Fruit fly (Drosophila melanogaster): Measurements from ENCODE around the gene Spag1.

Spag1 gene

DNA sequence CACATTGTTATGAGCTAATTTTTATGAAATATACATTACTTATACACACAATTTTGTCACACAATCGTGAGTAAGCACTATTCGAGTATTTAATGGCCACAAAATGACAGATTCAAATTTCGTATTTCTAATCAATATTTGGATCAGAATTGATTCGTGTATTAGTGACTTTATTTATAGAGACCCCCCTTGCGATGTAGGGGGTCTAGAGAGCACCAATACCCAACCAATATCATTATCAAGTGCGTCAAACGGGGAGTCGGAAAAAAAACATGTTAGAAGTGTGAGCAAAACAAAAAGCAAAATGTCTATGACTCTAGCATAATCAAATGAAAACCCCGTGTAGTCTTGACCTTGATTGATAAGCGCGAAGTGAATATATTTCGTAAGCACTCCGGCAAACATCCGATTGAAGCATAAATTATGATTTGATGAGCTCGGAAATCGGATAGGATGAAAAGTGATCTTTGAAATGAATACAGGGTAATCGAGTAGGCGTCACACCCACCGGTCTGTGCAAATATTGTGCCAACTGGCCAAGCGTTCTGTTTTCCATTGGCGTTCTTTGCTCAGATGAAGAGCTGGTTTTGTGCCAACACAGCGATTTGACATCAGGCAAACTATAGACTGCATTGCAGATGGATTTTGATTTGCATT, 4.7 kb downstream of the Spag1 start (continued):
- 0 out of 2 replicates have a peak, but pooled peaks have one; percentile 16 for TF ChIP-seq CG14014 (GFP tag; IDR thresholded peaks at IDR 0.05)
- TF ChIP-seq Bgb (GFP tag; IDR thresholded peaks at IDR 0.05; ENCODE audit: partially characterized antibody), result no peak
- TF ChIP-seq Jarid2 (GFP tag; optimal IDR thresholded peaks at IDR 0.05), result no peak
- peak; percentile 4 for TF ChIP-seq Atf-2 (GFP tag; optimal IDR thresholded peaks at IDR 0.05)
- TF ChIP-seq abd-A (tag; optimal IDR thresholded peaks at IDR 0.05), result peak; percentile 51
- peak in 1 of 2 experiments; percentile 19 for TF ChIP-seq dpn (GFP tag; optimal IDR thresholded peaks at IDR 0.05)
- TF ChIP-seq ap (GFP tag; IDR thresholded peaks at IDR 0.05), result no peak
- peak; percentile 41 for TF ChIP-seq CG2678 (tag; optimal IDR thresholded peaks at IDR 0.05)
- no peak for TF ChIP-seq dysf (GFP tag; IDR thresholded peaks at IDR 0.05)
- peak; percentile 21 for TF ChIP-seq CoRest (tag; optimal IDR thresholded peaks at IDR 0.05)
- no peak for TF ChIP-seq CG2202 (tag; optimal IDR thresholded peaks at IDR 0.05)
- TF ChIP-seq chm (GFP tag; IDR thresholded peaks at IDR 0.05), result no peak
- TF ChIP-seq CG18764 (GFP tag; optimal IDR thresholded peaks at IDR 0.05), result no peak
- peak; percentile 61 for TF ChIP-seq lilli (GFP tag; optimal IDR thresholded peaks at IDR 0.05)
- no peak for TF ChIP-seq CG6272 (GFP tag; IDR thresholded peaks at IDR 0.05)
- no peak for TF ChIP-seq zfh1 (GFP tag; IDR thresholded peaks at IDR 0.05)
- no peak for TF ChIP-seq CG31441 (GFP tag; IDR thresholded peaks at IDR 0.05)
- TF ChIP-seq lmd (GFP tag; IDR thresholded peaks at IDR 0.05), result no peak
- no peak for TF ChIP-seq ab (GFP tag; optimal IDR thresholded peaks at IDR 0.05)
- no peak for TF ChIP-seq hb (GFP tag; IDR thresholded peaks at IDR 0.05; ENCODE audit: partially characterized antibody)
- TF ChIP-seq CG12299 (tag; optimal IDR thresholded peaks at IDR 0.05), result no peak
- peak; percentile 97 for TF ChIP-seq CG10274 (GFP tag; optimal IDR thresholded peaks at IDR 0.05)
- TF ChIP-seq vfl (GFP tag; optimal IDR thresholded peaks at IDR 0.05), result no peak
- TF ChIP-seq Opbp (GFP tag; IDR thresholded peaks at IDR 0.05; ENCODE audit: partially characterized antibody), result no peak
- no peak for TF ChIP-seq CG18476 (GFP tag; optimal IDR thresholded peaks at IDR 0.05)
- TF ChIP-seq tll (GFP tag; optimal IDR thresholded peaks at IDR 0.05), result no peak
- TF ChIP-seq CG10565 (GFP tag; optimal IDR thresholded peaks at IDR 0.05), result no peak
- TF ChIP-seq pfk (GFP tag; optimal IDR thresholded peaks at IDR 0.05), result no peak
- TF ChIP-seq sqz (GFP tag; optimal IDR thresholded peaks at IDR 0.05), result no peak
- TF ChIP-seq sens (GFP tag), result no peak
- no peak for TF ChIP-seq Nf-YB (GFP tag; optimal IDR thresholded peaks at IDR 0.05)
- TF ChIP-seq CG17912 (GFP tag; optimal IDR thresholded peaks at IDR 0.05), result no peak
- 0 out of 2 replicates have a peak, but pooled peaks have one; percentile 29 for TF ChIP-seq CG9932 (GFP tag; IDR thresholded peaks at IDR 0.05)
- TF ChIP-seq dimm (GFP tag; IDR thresholded peaks at IDR 0.05), result no peak
- no peak for TF ChIP-seq Hand (GFP tag; optimal IDR thresholded peaks at IDR 0.05)
- TF ChIP-seq da (GFP tag; optimal IDR thresholded peaks at IDR 0.05), result no peak
- no peak for TF ChIP-seq sens-2 (GFP tag; IDR thresholded peaks at IDR 0.05)
- no peak for TF ChIP-seq CG18619 (GFP tag; optimal IDR thresholded peaks at IDR 0.05)
- no peak for TF ChIP-seq chif (GFP tag; optimal IDR thresholded peaks at IDR 0.05)
- TF ChIP-seq Abd-B (GFP tag; optimal IDR thresholded peaks at IDR 0.05), result no peak
- no peak for TF ChIP-seq so (GFP tag; IDR thresholded peaks at IDR 0.05)
- TF ChIP-seq lola (GFP tag; optimal IDR thresholded peaks at IDR 0.05), result no peak
- TF ChIP-seq ranshi (GFP tag; IDR thresholded peaks at IDR 0.05), result no peak
- TF ChIP-seq maf-S (GFP tag; optimal IDR thresholded peaks at IDR 0.05), result peak; percentile 12
- TF ChIP-seq sc (optimal IDR thresholded peaks at IDR 0.05), result no peak
- TF ChIP-seq sc (GFP tag; optimal IDR thresholded peaks at IDR 0.05), result no peak
- peak; percentile 99 for TF ChIP-seq sug (tag; optimal IDR thresholded peaks at IDR 0.05)
- no peak for TF ChIP-seq CG2712 (tag; optimal IDR thresholded peaks at IDR 0.05)
- no peak for TF ChIP-seq en (GFP tag; optimal IDR thresholded peaks at IDR 0.05)
- TF ChIP-seq stwl (tag; optimal IDR thresholded peaks at IDR 0.05), result no peak
